Fruit fly (Drosophila melanogaster): ENCODE results near the gene CG15263.

dm6 chr2L:15254229-15254861 lies 30.5 kb upstream of the CG15263 start:
- TF ChIP-seq CTCF (optimal IDR thresholded peaks at IDR 0.05): no peak
- TF ChIP-seq CG8478 (optimal IDR thresholded peaks at IDR 0.05): no peak

Measured in S2 (cell line).